Worm (Caenorhabditis elegans) whole organism, L3 larva: ENCODE measurements around the gene rsa-2.

Experiments
- ZK546.5 ChIP-seq: sonication (generic microtip); optimal IDR thresholded peaks from 2 replicates; lab custom pipeline; 2017; ENCODE audit warnings: missing biosample characterization, missing genetic modification characterization
- ceh-28 ChIP-seq: fragments of 150-350 bp; optimal IDR thresholded peaks from 2 replicates; lab custom pipeline; 2014; ENCODE audit warnings: missing biosample characterization, missing genetic modification reagents, missing genetic modification characterization
- ceh-82 ChIP-seq: fragments of 150-350 bp; optimal IDR thresholded peaks from 2 replicates; lab custom pipeline; 2014; ENCODE audit warnings: missing biosample characterization, missing genetic modification characterization
- fos-1 ChIP-seq: fragments of 150-350 bp; optimal IDR thresholded peaks from 2 replicates; lab custom pipeline; 2014; ENCODE audit warnings: missing biosample characterization, missing genetic modification characterization
- lin-39 ChIP-seq: fragments of 150-350 bp; optimal IDR thresholded peaks from 2 replicates; lab custom pipeline; 2018; ENCODE audit warnings: missing biosample characterization, missing genetic modification reagents, missing genetic modification characterization
- mdl-1 ChIP-seq: fragments of 150-350 bp; optimal IDR thresholded peaks from 2 replicates; lab custom pipeline; 2014; ENCODE audit warnings: missing biosample characterization, missing genetic modification characterization
- nhr-11 ChIP-seq: fragments of 150-350 bp; optimal IDR thresholded peaks from 2 replicates; lab custom pipeline; 2014; ENCODE audit warnings: missing biosample characterization, missing genetic modification characterization
- nhr-25 ChIP-seq: sonication (generic microtip); optimal IDR thresholded peaks from 2 replicates; lab custom pipeline; 2017; ENCODE audit warnings: missing biosample characterization, missing genetic modification characterization
- nhr-28 ChIP-seq: fragments of 150-350 bp; optimal IDR thresholded peaks from 2 replicates; lab custom pipeline; 2014; ENCODE audit warnings: missing biosample characterization, missing genetic modification characterization
- nhr-67 ChIP-seq: fragments of 150-350 bp; optimal IDR thresholded peaks from 2 replicates; lab custom pipeline; 2014; ENCODE audit warnings: missing biosample characterization, missing genetic modification characterization
- nhr-77 ChIP-seq: fragments of 150-350 bp; optimal IDR thresholded peaks from 2 replicates; lab custom pipeline; 2014; ENCODE audit warnings: missing biosample characterization, missing genetic modification characterization
- unc-39 ChIP-seq: sonication (generic microtip); optimal IDR thresholded peaks from 4 replicates; lab custom pipeline; 2017; ENCODE audit warnings: missing biosample characterization, missing genetic modification characterization
- unc-62 ChIP-seq: fragments of 150-350 bp; sonication (generic microtip); optimal IDR thresholded peaks from 4 replicates; lab custom pipeline; 2014; ENCODE audit warnings: missing biosample characterization, missing genetic modification reagents, missing genetic modification characterization

DNA sequence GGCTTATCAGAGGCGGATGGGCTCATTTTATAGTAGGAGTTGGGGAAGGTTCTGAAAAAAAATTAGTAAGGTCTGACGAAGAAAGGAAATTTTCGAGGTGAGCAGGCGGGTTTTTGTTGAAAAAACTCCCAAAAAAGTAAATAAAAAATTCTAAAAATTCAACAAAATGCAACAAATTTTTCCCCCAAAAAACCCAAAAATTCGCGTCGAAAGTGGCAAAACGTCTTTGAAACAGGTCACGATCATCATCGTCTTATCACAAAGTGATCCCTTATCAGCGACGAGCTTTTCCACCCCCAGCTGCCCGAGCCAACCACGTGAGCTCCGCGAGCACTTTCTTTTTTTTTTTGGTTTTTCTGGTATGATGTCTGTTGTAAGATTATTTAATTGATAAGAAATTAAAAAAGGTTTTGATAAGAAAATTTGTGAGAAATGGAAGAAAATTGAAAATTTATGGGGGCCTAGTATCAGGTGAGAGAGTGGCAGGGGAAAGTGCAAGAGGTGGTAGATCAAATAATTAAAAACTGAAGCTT lies 36.7 kb upstream of the rsa-2 start, which contains the start of gene Y48A6B.7:
- TF ChIP-seq nhr-28 (tag; lab: Kevin White, UChicago), result no peak
- no peak for TF ChIP-seq fos-1
- TF ChIP-seq mdl-1, result no peak
- no peak for TF ChIP-seq lin-39
- no peak for TF ChIP-seq nhr-11 (tag; lab: Kevin White, UChicago)
- no peak for TF ChIP-seq unc-39 (tag; lab: Kevin White, UChicago)
- TF ChIP-seq ceh-82 (tag; lab: Kevin White, UChicago), result no peak
- TF ChIP-seq ZK546.5, result no peak
- no peak for TF ChIP-seq nhr-25 (tag; lab: Kevin White, UChicago)
- TF ChIP-seq nhr-67 (tag; lab: Kevin White, UChicago), result no peak
- no peak for TF ChIP-seq ceh-28 (tag; lab: Kevin White, UChicago)
- TF ChIP-seq unc-62, result no peak
- TF ChIP-seq nhr-77 (tag; lab: Kevin White, UChicago), result no peak
